Fruit fly (Drosophila melanogaster): ENCODE results near the gene CG11068.

DNA sequence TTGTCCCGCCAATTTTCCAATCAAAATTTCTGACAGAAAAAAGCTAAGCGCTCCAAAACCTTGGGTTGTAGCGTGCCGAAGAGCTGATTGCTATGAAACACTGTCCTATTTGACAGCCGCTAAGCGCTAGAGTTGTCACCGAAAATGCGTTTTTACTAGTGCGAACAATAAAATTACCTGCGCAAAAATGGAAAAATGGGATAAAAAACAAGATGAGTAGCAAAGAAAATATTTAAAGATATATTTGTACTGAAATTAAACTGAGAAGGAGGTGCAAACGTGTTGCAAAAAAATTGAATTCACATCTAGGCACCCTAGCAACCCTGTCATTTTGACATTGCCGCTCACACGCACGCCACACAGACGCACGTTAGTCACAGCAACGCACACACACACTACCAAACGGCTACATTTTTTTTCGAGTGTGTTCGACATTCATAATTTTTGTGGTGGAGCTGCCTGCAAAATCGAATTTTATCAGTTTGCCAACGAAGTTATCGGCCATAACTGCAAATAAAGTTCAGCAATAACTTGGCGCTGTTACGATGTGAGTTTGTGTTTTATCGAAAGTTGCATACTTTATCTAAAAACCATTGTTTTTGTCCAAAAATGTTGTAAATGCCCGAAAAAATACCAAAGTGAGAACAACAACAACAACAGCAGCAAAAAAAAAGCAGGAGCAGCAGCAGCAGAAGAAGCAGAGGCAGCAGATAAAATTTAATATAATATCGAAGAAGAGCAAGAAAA, 41.1 kb downstream of the CG11068 start, which contains the start of gene ben:
- TF ChIP-seq CG5204 (GFP tag; optimal IDR thresholded peaks at IDR 0.05) (peak; percentile 78), Mnt (GFP tag; optimal IDR thresholded peaks at IDR 0.05) (peak; percentile 78), CG7045 (GFP tag; optimal IDR thresholded peaks at IDR 0.05) (peak; percentile 63), Clk (GFP tag; optimal IDR thresholded peaks at IDR 0.05) (peak; percentile 67), CG14711 (tag; optimal IDR thresholded peaks at IDR 0.05) (peak; percentile 99), cic (GFP tag; optimal IDR thresholded peaks at IDR 0.05) (peak; percentile 28)

Measured in whole organism, adult.